Worm (Caenorhabditis elegans): Measurements from ENCODE around the gene T20B12.4.
A peak's percentile ranks its signal among the peaks of the same experiment; 100 is the strongest.

Gene T20B12.4

DNA sequence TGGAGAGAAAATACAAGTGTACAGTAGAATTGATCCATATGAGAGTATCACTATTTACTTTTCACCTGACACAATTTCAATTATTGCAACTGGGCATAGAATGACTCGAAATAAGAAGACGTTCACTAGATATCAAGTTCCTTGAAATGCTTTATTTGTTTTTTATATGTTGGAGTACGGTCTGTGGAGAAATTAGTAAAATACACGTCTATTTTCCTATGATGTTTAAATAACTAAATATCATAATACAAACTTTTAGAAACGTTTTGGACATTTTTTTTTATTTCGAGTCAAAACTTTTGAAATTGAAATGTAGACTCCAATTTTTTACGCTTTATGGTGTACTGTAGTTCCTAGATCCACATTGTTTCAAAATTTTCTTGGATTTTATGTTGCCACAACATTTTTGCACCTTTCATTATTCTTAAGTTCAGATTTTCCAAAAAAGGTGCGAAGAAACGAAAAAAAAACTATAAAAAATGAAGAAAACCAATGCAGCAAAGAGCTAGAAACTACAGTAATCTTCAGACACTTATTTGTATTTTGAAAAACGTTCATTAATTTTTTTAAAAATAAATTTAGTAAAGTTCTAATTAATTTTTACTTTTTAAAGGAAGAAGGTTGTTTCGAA, 2.0 kb downstream of the T20B12.4 start:
- TF ChIP-seq tab-1 (GFP tag; IDR thresholded peaks at IDR 0.05) (no peak), ref-1 (GFP tag; conservative IDR thresholded peaks at IDR 0.05) (no peak), T22C8.4 (GFP tag; IDR thresholded peaks at IDR 0.05) (no peak), cog-1 (tag; optimal IDR thresholded peaks at IDR 0.05) (no peak), ztf-23 (GFP tag; IDR thresholded peaks at IDR 0.05) (no peak), flt-1 (GFP tag; IDR thresholded peaks at IDR 0.05) (no peak), med-1 (GFP tag; optimal IDR thresholded peaks at IDR 0.05; ENCODE audit: insufficient read depth) (no peak), ztf-29 (GFP tag; IDR thresholded peaks at IDR 0.05) (no peak), klf-2 (GFP tag; conservative IDR thresholded peaks at IDR 0.05) (no peak)

DNA sequence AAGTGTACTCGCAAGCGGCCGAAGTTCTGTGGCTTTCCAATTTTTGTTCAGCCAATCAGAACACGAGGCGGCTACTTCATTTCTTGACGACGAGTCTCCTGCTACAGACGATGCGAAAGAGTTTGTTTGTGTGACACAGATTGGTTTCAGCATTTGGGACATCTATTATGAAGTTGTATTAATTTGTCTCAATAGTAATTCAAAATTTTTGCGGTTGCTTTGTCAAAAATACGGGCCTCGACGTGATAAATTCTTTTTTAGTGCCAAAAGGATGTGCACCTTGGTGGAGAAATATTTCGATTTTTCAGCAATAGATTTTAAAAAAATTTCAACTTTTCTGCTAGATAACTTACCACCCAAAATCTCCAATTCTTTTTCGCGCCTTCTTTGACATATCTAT, 3.1 kb downstream of the T20B12.4 start:
- TF ChIP-seq ztf-23 (GFP tag; IDR thresholded peaks at IDR 0.05) (no peak), med-1 (GFP tag; optimal IDR thresholded peaks at IDR 0.05; ENCODE audit: insufficient read depth) (no peak), ztf-29 (GFP tag; IDR thresholded peaks at IDR 0.05) (no peak), tab-1 (GFP tag; IDR thresholded peaks at IDR 0.05) (no peak), cog-1 (tag; optimal IDR thresholded peaks at IDR 0.05) (no peak), T22C8.4 (GFP tag; IDR thresholded peaks at IDR 0.05) (no peak), ref-1 (GFP tag; conservative IDR thresholded peaks at IDR 0.05) (no peak), klf-2 (GFP tag; conservative IDR thresholded peaks at IDR 0.05) (no peak), flt-1 (GFP tag; IDR thresholded peaks at IDR 0.05) (no peak)

DNA sequence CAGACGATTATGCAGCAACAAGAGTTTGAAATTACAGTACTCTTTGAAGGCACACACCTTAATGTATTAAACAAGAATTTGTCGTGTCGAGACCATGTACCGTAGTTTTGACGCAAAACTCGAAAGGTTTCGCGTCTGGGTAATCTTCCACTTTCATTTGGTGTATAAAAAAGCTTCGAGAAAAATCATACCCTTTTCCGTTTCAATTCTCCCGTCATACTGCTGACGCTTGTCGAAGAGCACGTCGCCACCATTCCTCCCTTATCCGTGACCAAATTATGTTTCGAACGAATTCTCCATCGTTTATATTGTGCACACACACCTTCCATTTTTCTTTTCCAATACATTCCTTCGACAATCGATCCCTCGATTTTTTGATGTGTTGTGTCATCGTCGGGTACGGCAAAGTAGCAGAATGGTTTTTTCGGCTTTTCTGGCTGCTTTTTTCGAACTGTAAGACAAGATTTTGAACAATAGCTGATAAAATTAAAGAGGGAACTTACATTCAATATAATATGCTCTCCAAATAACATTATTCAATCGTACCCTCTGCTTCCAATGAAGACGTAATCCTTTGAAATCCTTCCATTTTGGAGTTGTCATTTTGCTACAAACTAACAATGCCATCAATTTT, 6.4 kb downstream of the T20B12.4 start:
- TF ChIP-seq T22C8.4 (GFP tag; IDR thresholded peaks at IDR 0.05) (no peak), tab-1 (GFP tag; IDR thresholded peaks at IDR 0.05) (no peak), cog-1 (tag; optimal IDR thresholded peaks at IDR 0.05) (no peak), med-1 (GFP tag; optimal IDR thresholded peaks at IDR 0.05; ENCODE audit: insufficient read depth) (no peak), flt-1 (GFP tag; IDR thresholded peaks at IDR 0.05) (no peak), ref-1 (GFP tag; conservative IDR thresholded peaks at IDR 0.05) (no peak), ztf-23 (GFP tag; IDR thresholded peaks at IDR 0.05) (no peak), klf-2 (GFP tag; conservative IDR thresholded peaks at IDR 0.05) (no peak), ztf-29 (GFP tag; IDR thresholded peaks at IDR 0.05) (no peak)

DNA sequence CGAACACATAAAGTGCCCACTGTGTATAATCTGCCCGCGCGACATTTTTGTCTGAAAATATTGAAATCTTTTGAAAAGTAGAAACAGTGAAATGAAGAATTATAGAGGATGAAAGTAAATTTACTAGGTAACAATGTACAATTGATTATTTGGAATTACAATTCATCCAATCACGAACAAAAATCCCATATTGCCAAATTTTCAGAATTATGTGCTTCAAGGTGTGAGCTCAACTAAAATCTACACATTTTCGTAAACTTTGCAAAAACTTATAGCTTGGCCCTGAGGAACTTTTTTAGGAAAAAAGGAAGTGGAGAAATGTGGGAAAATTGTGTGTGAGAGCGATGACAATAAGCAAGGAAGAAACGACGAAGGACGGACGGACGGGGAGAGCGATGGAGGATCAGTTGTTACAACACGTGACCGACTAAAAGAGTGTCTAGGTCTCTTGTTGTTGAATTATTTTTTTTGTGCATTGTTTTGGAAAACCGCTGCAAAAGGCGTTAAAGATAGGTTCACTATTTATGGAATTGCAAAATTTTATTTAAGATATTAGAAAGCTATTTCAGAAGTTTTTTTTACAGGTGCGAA, 7.3 kb downstream of the T20B12.4 start, which contains the start of gene mml-1:
Gene mml-1 (minus strand): TSS at position 51 of the 591 bp plus-strand sequence.
- TF ChIP-seq tab-1 (GFP tag; IDR thresholded peaks at IDR 0.05) = no peak
- no peak for TF ChIP-seq ztf-23 (GFP tag; IDR thresholded peaks at IDR 0.05)
- TF ChIP-seq cog-1 (tag; optimal IDR thresholded peaks at IDR 0.05) = no peak
- TF ChIP-seq T22C8.4 (GFP tag; IDR thresholded peaks at IDR 0.05) = no peak

DNA sequence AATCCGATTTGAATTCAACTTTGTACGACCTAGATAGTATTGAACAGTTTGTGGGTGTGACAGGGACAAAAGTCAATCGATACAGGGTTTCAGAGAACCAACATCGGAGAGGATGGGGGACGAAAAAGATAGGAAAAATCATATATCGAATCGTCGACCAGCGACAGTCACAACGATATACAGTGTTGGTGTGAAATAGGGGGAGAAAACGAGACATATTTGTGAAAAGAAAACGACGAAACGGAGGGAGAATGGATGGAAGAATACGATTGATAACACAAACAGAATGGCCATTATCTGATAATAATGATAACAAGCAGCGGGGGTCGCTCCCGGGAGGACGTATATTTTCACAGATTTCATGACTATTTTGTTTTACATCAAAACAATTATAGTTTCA, 7.9 kb downstream of the T20B12.4 start:
- TF ChIP-seq ref-1 (GFP tag; conservative IDR thresholded peaks at IDR 0.05) (no peak), flt-1 (GFP tag; IDR thresholded peaks at IDR 0.05) (no peak), cog-1 (tag; optimal IDR thresholded peaks at IDR 0.05) (no peak), ztf-23 (GFP tag; IDR thresholded peaks at IDR 0.05) (no peak), med-1 (GFP tag; optimal IDR thresholded peaks at IDR 0.05; ENCODE audit: insufficient read depth) (no peak), tab-1 (GFP tag; IDR thresholded peaks at IDR 0.05) (no peak), ztf-29 (GFP tag; IDR thresholded peaks at IDR 0.05) (no peak), T22C8.4 (GFP tag; IDR thresholded peaks at IDR 0.05) (no peak), klf-2 (GFP tag; conservative IDR thresholded peaks at IDR 0.05) (no peak)

DNA sequence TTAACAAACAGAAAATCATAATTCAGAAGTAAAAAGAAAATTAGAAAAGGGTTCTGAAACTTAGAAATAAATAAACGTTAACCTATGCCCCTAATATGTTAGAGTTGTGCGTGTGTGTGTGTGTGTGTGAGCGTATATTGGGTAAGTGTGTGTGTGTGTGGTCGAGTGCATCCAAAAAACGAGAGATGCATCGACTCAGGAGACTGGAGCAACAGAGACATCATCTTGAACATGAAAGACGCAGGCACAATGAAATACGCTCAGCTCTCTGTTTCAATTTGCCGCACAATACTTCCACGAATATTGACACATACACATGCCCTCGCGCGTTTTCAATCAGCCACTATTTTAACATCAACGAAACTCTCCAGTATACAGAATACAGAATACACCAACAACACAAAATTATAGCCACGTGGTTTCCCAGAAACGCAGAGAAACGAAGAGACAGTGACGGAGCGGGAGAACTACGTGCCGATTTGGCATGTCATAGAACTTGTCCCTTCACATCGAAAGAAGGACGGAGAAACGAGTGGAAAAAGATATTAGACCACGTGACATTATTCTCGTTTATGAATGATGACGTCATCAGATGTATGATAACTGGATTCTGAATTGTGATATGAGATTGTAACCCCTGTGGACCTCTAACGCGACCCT, 8.8 kb downstream of the T20B12.4 start:
- TF ChIP-seq flt-1 (GFP tag; IDR thresholded peaks at IDR 0.05) = 0 out of 2 replicates have a peak, but pooled peaks have one; percentile 25
- TF ChIP-seq T22C8.4 (GFP tag; IDR thresholded peaks at IDR 0.05) = no peak

DNA sequence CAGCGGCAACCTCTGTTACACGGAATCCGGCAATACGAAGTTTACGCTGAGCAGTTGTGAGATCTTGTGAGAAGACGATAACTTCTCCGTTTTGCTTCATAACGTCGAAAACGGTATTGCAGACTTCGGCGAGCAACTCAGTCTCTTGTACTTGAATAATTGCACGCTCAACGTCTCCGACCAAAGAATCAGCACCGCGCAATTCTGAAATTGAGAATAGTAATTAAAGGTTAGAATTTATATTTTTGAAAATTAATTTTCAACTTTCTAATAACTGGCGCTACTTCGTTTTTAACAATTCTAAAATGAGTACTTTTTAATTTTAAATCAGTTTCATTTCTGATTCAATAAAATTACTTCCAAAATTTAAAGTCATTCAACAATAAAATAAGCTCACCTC, 11.0 kb downstream of the T20B12.4 start:
- TF ChIP-seq ztf-23 (GFP tag; IDR thresholded peaks at IDR 0.05) (no peak), med-1 (GFP tag; optimal IDR thresholded peaks at IDR 0.05; ENCODE audit: insufficient read depth) (no peak), klf-2 (GFP tag; conservative IDR thresholded peaks at IDR 0.05) (no peak), cog-1 (tag; optimal IDR thresholded peaks at IDR 0.05) (no peak), ref-1 (GFP tag; conservative IDR thresholded peaks at IDR 0.05) (no peak), flt-1 (GFP tag; IDR thresholded peaks at IDR 0.05) (no peak), tab-1 (GFP tag; IDR thresholded peaks at IDR 0.05) (no peak), ztf-29 (GFP tag; IDR thresholded peaks at IDR 0.05) (no peak), T22C8.4 (GFP tag; IDR thresholded peaks at IDR 0.05) (no peak)

DNA sequence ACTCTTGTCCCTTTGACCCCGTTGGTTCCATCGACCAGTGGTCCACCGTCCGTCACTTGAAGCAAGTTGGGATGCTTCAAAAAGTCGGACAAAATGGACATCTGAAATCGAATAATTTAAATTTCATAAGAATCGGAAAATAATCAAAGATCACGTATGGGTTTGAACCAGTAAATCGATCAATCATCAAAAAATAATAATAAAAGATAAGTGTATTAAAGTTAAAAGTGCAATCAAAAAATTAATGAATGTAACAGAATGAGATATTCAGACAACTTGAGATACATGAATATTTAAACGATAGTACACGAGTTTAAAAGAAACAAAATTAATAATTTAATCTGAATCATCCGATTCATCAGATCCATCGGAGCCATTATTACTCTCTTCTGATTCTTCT, 11.4 kb downstream of the T20B12.4 start, which contains the start of gene T20B12.7:
Gene T20B12.7 (minus strand): TSS at position 101 of the 400 bp plus-strand sequence.
- TF ChIP-seq klf-2 (GFP tag; conservative IDR thresholded peaks at IDR 0.05) (no peak), ztf-29 (GFP tag; IDR thresholded peaks at IDR 0.05) (no peak), cog-1 (tag; optimal IDR thresholded peaks at IDR 0.05) (no peak), med-1 (GFP tag; optimal IDR thresholded peaks at IDR 0.05; ENCODE audit: insufficient read depth) (no peak), tab-1 (GFP tag; IDR thresholded peaks at IDR 0.05) (no peak), flt-1 (GFP tag; IDR thresholded peaks at IDR 0.05) (no peak), T22C8.4 (GFP tag; IDR thresholded peaks at IDR 0.05) (no peak), ref-1 (GFP tag; conservative IDR thresholded peaks at IDR 0.05) (no peak), ztf-23 (GFP tag; IDR thresholded peaks at IDR 0.05) (no peak)

DNA sequence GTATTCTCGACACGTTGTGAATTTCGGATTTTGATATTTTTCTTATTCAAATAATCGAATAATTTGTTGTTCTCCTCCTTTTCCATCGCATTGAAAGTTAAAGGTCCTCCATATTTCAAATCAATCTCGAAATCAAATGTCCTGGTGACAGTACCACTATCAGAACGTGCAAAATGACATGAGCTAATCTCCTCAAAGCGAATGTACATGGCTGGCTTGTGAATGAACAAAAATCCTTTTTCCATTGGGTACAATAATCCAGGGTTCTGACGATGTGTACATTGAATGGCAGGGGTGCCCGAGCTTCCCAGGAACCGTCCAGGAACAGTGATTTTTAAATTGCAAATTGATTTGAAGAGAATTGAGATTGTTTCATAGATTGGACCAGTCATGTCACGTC, 12.6 kb downstream of the T20B12.4 start:
- TF ChIP-seq flt-1 (GFP tag; IDR thresholded peaks at IDR 0.05) = no peak
- no peak for TF ChIP-seq ref-1 (GFP tag; conservative IDR thresholded peaks at IDR 0.05)
- TF ChIP-seq med-1 (GFP tag; optimal IDR thresholded peaks at IDR 0.05; ENCODE audit: insufficient read depth) = no peak
- TF ChIP-seq cog-1 (tag; optimal IDR thresholded peaks at IDR 0.05) = no peak
- TF ChIP-seq ztf-23 (GFP tag; IDR thresholded peaks at IDR 0.05) = no peak
- no peak for TF ChIP-seq klf-2 (GFP tag; conservative IDR thresholded peaks at IDR 0.05)
- TF ChIP-seq ztf-29 (GFP tag; IDR thresholded peaks at IDR 0.05) = no peak
- TF ChIP-seq tab-1 (GFP tag; IDR thresholded peaks at IDR 0.05) = no peak
- TF ChIP-seq T22C8.4 (GFP tag; IDR thresholded peaks at IDR 0.05) = no peak

Data from whole organism, midembryonic.